Worm (Caenorhabditis elegans) whole organism, young adult: ENCODE data around the gene ZK757.2.

ENCODE experiments used
- B0336.3 ChIP-seq: fragments of 200-800 bp; sonication (Bioruptor generic); IDR thresholded peaks from 2 replicates; pipeline ENCODE4 v1.3.6; 2022; ENCODE audit warnings: missing genetic modification characterization, missing compliant biosample characterization
- C06A6.2 ChIP-seq: fragments of 200-800 bp; sonication (Bioruptor generic); conservative IDR thresholded peaks from 2 replicates; pipeline ENCODE4 v1.3.6; 2022; ENCODE audit warnings: missing genetic modification characterization, missing compliant biosample characterization
- F22D6.2 ChIP-seq: sonication (generic microtip); optimal IDR thresholded peaks from 2 replicates; lab custom pipeline; 2016; ENCODE audit warnings: mild to moderate bottlenecking, missing genetic modification characterization, missing compliant biosample characterization
- F39B2.1 ChIP-seq: fragments of 200-800 bp; sonication (Bioruptor generic); IDR thresholded peaks from 2 replicates; pipeline ENCODE4 v1.3.6; 2022; ENCODE audit warnings: missing genetic modification reagents, missing genetic modification characterization, missing compliant biosample characterization
- F49E8.2 ChIP-seq: sonication (generic microtip); optimal IDR thresholded peaks from 3 replicates; lab custom pipeline; 2017; ENCODE audit warnings: missing genetic modification characterization, mild to moderate bottlenecking, missing compliant biosample characterization, antibody characterized with exemption, moderate library complexity; ENCODE audit not compliant: insufficient read depth
- F55B11.4 ChIP-seq: sonication (generic microtip); optimal IDR thresholded peaks from 2 replicates; lab custom pipeline; 2016; ENCODE audit warnings: missing compliant biosample characterization, missing genetic modification characterization, borderline replicate concordance; ENCODE audit not compliant: insufficient read depth
- F57C9.4 ChIP-seq: sonication (generic microtip); optimal IDR thresholded peaks from 2 replicates; lab custom pipeline; 2017; ENCODE audit warnings: mild to moderate bottlenecking, missing genetic modification characterization, missing compliant biosample characterization
- K11D2.4 ChIP-seq: fragments of 200-800 bp; sonication (Bioruptor generic); IDR thresholded peaks from 2 replicates; pipeline ENCODE4 v1.3.6; 2022; ENCODE audit warnings: missing genetic modification reagents, missing genetic modification characterization, missing compliant biosample characterization
- ama-1 ChIP-seq, 3 experiments: fragments of 150-350 bp in 1 of 3; sonication (generic microtip) in 2 of 3; optimal IDR thresholded peaks; 2 replicates each; lab custom pipeline; 2014 to 2018; ENCODE audit warnings: missing biosample characterization in 2 of 3, missing genetic modification characterization in 2 of 3, missing genetic modification reagents in 2 of 3
- atf-7 ChIP-seq: sonication (generic microtip); optimal IDR thresholded peaks from 2 replicates; lab custom pipeline; 2017; ENCODE audit warnings: mild to moderate bottlenecking, missing genetic modification characterization, missing compliant biosample characterization
- attf-3 ChIP-seq: fragments of 200-800 bp; sonication (Bioruptor generic); conservative IDR thresholded peaks from 2 replicates; pipeline ENCODE4 v1.3.6; 2022; ENCODE audit warnings: missing genetic modification reagents, missing genetic modification characterization, missing compliant biosample characterization
- attf-6 ChIP-seq: fragments of 200-800 bp; sonication (Bioruptor generic); IDR thresholded peaks from 2 replicates; pipeline ENCODE4 v1.3.6; 2022; ENCODE audit warnings: missing genetic modification reagents, missing genetic modification characterization, missing compliant biosample characterization
- cebp-1 ChIP-seq, 2 experiments: fragments of 200-800 bp in 1 of 2; sonication (Bioruptor generic) in 1 of 2; sonication (generic microtip) in 1 of 2; IDR thresholded peaks in 1 of 2; optimal IDR thresholded peaks in 1 of 2; 2 replicates each; pipeline versions ENCODE4 v1.3.6 to Lab custom; 2017 to 2022; ENCODE audit warnings: missing compliant biosample characterization in 2 of 2, missing genetic modification characterization in 2 of 2, mild to moderate bottlenecking in 1 of 2, missing genetic modification reagents in 1 of 2, moderate library complexity in 1 of 2
- ceh-58 ChIP-seq: fragments of 200-800 bp; sonication (Bioruptor generic); IDR thresholded peaks from 2 replicates; pipeline ENCODE4 v1.3.6; 2022; ENCODE audit warnings: missing genetic modification characterization, missing compliant biosample characterization
- ceh-91 ChIP-seq: fragments of 200-800 bp; sonication (Bioruptor generic); IDR thresholded peaks from 2 replicates; pipeline ENCODE4 v1.3.6; 2022; ENCODE audit warnings: missing genetic modification reagents, missing genetic modification characterization, missing compliant biosample characterization
- chd-7 ChIP-seq: sonication (generic microtip); optimal IDR thresholded peaks from 2 replicates; lab custom pipeline; 2016; ENCODE audit warnings: mild to moderate bottlenecking, missing genetic modification characterization, moderate library complexity, missing compliant biosample characterization
- die-1 ChIP-seq: sonication (generic microtip); optimal IDR thresholded peaks from 2 replicates; lab custom pipeline; 2016; ENCODE audit warnings: missing genotype, mild to moderate bottlenecking, missing genetic modification characterization, missing compliant biosample characterization
- dpff-1 ChIP-seq: sonication (generic microtip); optimal IDR thresholded peaks from 2 replicates; lab custom pipeline; 2017; ENCODE audit warnings: mild to moderate bottlenecking, missing genetic modification characterization, missing compliant biosample characterization
- egrh-3 ChIP-seq: fragments of 200-800 bp; sonication (Bioruptor generic); IDR thresholded peaks from 2 replicates; pipeline ENCODE4 v1.3.6; 2022; ENCODE audit warnings: missing genetic modification reagents, missing genetic modification characterization, missing compliant biosample characterization
- ekl-4 ChIP-seq: fragments of 200-800 bp; sonication (Bioruptor generic); IDR thresholded peaks from 2 replicates; pipeline ENCODE4 v1.3.6; 2022; ENCODE audit warnings: missing genetic modification reagents, missing genetic modification characterization, missing compliant biosample characterization
- hmg-1.2 ChIP-seq: fragments of 200-800 bp; sonication (Bioruptor generic); IDR thresholded peaks from 2 replicates; pipeline ENCODE4 v1.3.6; 2022; ENCODE audit warnings: missing genetic modification reagents, missing genetic modification characterization, missing compliant biosample characterization
- lin-26 ChIP-seq: fragments of 200-800 bp; sonication (Bioruptor generic); IDR thresholded peaks from 2 replicates; pipeline ENCODE4 v1.3.6; 2022; ENCODE audit warnings: missing genetic modification reagents, missing genetic modification characterization, missing compliant biosample characterization
- lin-40 ChIP-seq: sonication (generic microtip); optimal IDR thresholded peaks from 2 replicates; lab custom pipeline; 2016; ENCODE audit warnings: missing genetic modification characterization, mild to moderate bottlenecking, missing compliant biosample characterization, missing genotype, missing genetic modification reagents
- lin-54 ChIP-seq: fragments of 200-800 bp; sonication (Bioruptor generic); optimal IDR thresholded peaks from 2 replicates; lab custom pipeline; 2018; ENCODE audit warnings: mild to moderate bottlenecking, missing genetic modification characterization, missing compliant biosample characterization
- lsy-27 ChIP-seq: sonication (generic microtip); optimal IDR thresholded peaks from 2 replicates; lab custom pipeline; 2017; ENCODE audit warnings: missing genetic modification characterization, mild to moderate bottlenecking, missing compliant biosample characterization, antibody characterized with exemption, missing genotype, borderline replicate concordance; ENCODE audit not compliant: insufficient read depth
- madf-10 ChIP-seq: sonication (generic microtip); optimal IDR thresholded peaks from 2 replicates; lab custom pipeline; 2016; ENCODE audit warnings: mild to moderate bottlenecking, missing genetic modification characterization, missing compliant biosample characterization
- madf-8 ChIP-seq: fragments of 200-800 bp; sonication (Bioruptor generic); conservative IDR thresholded peaks from 2 replicates; pipeline ENCODE4 v1.3.6; 2022; ENCODE audit warnings: missing genetic modification reagents, missing genetic modification characterization, missing compliant biosample characterization
- mel-28 ChIP-seq: sonication (generic microtip); optimal IDR thresholded peaks from 2 replicates; lab custom pipeline; 2016; ENCODE audit warnings: borderline replicate concordance, mild to moderate bottlenecking, missing genetic modification characterization, missing compliant biosample characterization
- mes-4 ChIP-seq: sonication (generic microtip); optimal IDR thresholded peaks from 2 replicates; lab custom pipeline; 2016; ENCODE audit warnings: missing genotype, missing genetic modification characterization, missing compliant biosample characterization
- mxl-1 ChIP-seq: sonication (generic microtip); optimal IDR thresholded peaks from 2 replicates; lab custom pipeline; 2016; ENCODE audit warnings: missing genetic modification characterization, missing compliant biosample characterization
- nfya-1 ChIP-seq: sonication (generic microtip); optimal IDR thresholded peaks from 2 replicates; lab custom pipeline; 2017; ENCODE audit warnings: antibody characterized with exemption, missing compliant biosample characterization, missing genetic modification characterization, borderline replicate concordance; ENCODE audit not compliant: insufficient read depth
- nhr-179 ChIP-seq: sonication (generic microtip); optimal IDR thresholded peaks from 2 replicates; lab custom pipeline; 2016; ENCODE audit warnings: mild to moderate bottlenecking, missing genetic modification characterization, missing compliant biosample characterization
- nhr-90 ChIP-seq: sonication (generic microtip); optimal IDR thresholded peaks from 2 replicates; lab custom pipeline; 2016; ENCODE audit warnings: missing genotype, mild to moderate bottlenecking, missing genetic modification characterization, missing compliant biosample characterization
- rcor-1 ChIP-seq: fragments of 200-800 bp; sonication (Bioruptor generic); IDR thresholded peaks from 2 replicates; pipeline ENCODE4 v1.3.6; 2022; ENCODE audit warnings: missing genetic modification reagents, missing genetic modification characterization, missing compliant biosample characterization
- rec-8 ChIP-seq, 2 experiments: sonication (generic microtip); optimal IDR thresholded peaks; 2 replicates each; lab custom pipeline; 2016; ENCODE audit warnings: mild to moderate bottlenecking in 2 of 2, missing genetic modification characterization in 2 of 2, missing genetic modification reagents in 2 of 2, missing genotype in 2 of 2, missing biosample characterization in 1 of 2, missing compliant biosample characterization in 1 of 2, moderate library complexity in 1 of 2
- repo-1 ChIP-seq: sonication (generic microtip); optimal IDR thresholded peaks from 2 replicates; lab custom pipeline; 2017; ENCODE audit warnings: mild to moderate bottlenecking, missing genetic modification characterization, missing compliant biosample characterization
- snpc-1.1 ChIP-seq: sonication (generic microtip); optimal IDR thresholded peaks from 2 replicates; lab custom pipeline; 2017; ENCODE audit warnings: missing genetic modification characterization, mild to moderate bottlenecking, missing compliant biosample characterization, antibody characterized with exemption, moderate library complexity, missing genotype, missing genetic modification reagents; ENCODE audit not compliant: insufficient read depth
- snpc-1.3 ChIP-seq: sonication (generic microtip); optimal IDR thresholded peaks from 2 replicates; lab custom pipeline; 2017; ENCODE audit warnings: missing genetic modification characterization, mild to moderate bottlenecking, missing compliant biosample characterization, antibody characterized with exemption, moderate library complexity, missing genotype, missing genetic modification reagents; ENCODE audit not compliant: insufficient read depth
- snpc-3.4 ChIP-seq: sonication (generic microtip); optimal IDR thresholded peaks from 2 replicates; lab custom pipeline; 2017; ENCODE audit warnings: missing genetic modification characterization, mild to moderate bottlenecking, missing compliant biosample characterization, antibody characterized with exemption, moderate library complexity, missing genotype, missing genetic modification reagents
- sptf-2 ChIP-seq: fragments of 200-800 bp; sonication (Bioruptor generic); optimal IDR thresholded peaks from 2 replicates; lab custom pipeline; 2018; ENCODE audit warnings: mild to moderate bottlenecking, missing genetic modification characterization, missing compliant biosample characterization
- tbx-9 ChIP-seq: sonication (generic microtip); optimal IDR thresholded peaks from 2 replicates; lab custom pipeline; 2016; ENCODE audit warnings: borderline replicate concordance, missing genetic modification characterization, inconsistent platforms, missing compliant biosample characterization
- xnd-1 ChIP-seq: sonication (generic microtip); optimal IDR thresholded peaks from 2 replicates; lab custom pipeline; 2016; ENCODE audit warnings: missing genotype, missing genetic modification reagents, missing genetic modification characterization, missing compliant biosample characterization
- ztf-28 ChIP-seq: fragments of 200-800 bp; sonication (Bioruptor generic); IDR thresholded peaks from 2 replicates; pipeline ENCODE4 v1.3.6; 2022; ENCODE audit warnings: missing genetic modification reagents, missing genetic modification characterization, missing compliant biosample characterization
- ztf-3 ChIP-seq: fragments of 200-800 bp; sonication (Bioruptor generic); optimal IDR thresholded peaks from 2 replicates; lab custom pipeline; 2018; ENCODE audit warnings: mild to moderate bottlenecking, missing genetic modification characterization, missing compliant biosample characterization

The ZK757.2 gene

DNA sequence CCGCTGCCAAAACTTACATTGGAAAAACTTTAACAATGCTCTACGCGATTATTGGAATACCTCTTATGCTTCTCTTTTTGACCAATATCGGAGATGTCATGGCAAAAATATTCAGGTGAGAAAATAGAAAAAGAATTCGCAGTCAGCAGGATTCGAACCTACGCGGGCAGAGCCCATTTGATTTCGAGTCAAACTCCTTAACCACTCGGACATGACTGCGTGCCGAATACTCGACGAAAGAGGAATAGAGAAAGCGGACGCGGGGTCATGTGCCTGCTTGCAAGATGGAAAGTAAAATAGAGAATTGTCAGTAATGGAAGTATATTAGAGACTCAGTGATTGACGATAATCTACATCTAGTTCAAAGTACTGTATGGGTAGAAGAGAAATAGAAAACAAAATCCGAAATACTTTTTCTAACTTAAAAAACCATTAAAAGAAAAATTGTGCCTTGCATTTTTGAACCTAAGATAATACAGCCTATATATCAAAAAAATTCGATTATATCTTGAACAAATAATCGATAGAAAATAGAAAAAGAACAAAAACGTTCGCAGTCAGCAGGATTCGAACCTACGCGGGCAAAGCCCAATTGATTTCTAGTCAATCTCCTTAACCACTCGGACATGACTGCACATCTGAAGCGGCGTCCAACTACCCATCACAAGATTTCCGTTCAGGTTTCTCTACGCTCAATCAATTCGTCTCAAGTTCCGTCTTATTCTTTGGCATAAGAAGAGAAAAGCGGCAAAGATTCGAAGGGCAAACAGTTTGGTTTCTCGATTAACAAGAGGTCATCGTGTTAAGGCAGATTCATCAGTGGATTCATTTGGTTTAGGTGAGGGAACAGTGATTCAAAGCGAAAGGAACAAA, 17.0 kb downstream of the ZK757.2 start (continued):
- TF ChIP-seq chd-7 (peak; percentile 74), nfya-1 (tag; lab: Kevin White, UChicago) (no peak), attf-6 (GFP tag; lab: Robert Waterston, UW) (no peak), nhr-179 (no peak), ztf-3 (GFP tag; lab: Kevin White, UChicago) (no peak), madf-8 (GFP tag; lab: Robert Waterston, UW) (no peak; the same call in 1 of the 2 replicates), F57C9.4 (no peak), hmg-1.2 (peak; percentile 78), lsy-27 (no peak), madf-10 (peak; percentile 56), atf-7 (tag; lab: Kevin White, UChicago) (peak; percentile 36), snpc-1.3 (tag; lab: Kevin White, UChicago) (peak; percentile 53), mes-4 (tag; lab: Kevin White, UChicago) (peak; percentile 15), F39B2.1 (GFP tag; lab: Robert Waterston, UW) (0 out of 2 replicates have a peak, but pooled peaks have one; percentile 29), repo-1 (tag; lab: Kevin White, UChicago) (no peak), snpc-1.1 (tag; lab: Kevin White, UChicago) (no peak), ceh-91 (no peak), dpff-1 (no peak), rcor-1 (peak; percentile 81), cebp-1 (GFP tag; IDR thresholded peaks at IDR 0.05; lab: Robert Waterston, UW) (no peak; the same call in 1 of the 2 replicates), cebp-1 (tag; optimal IDR thresholded peaks at IDR 0.05; lab: Kevin White, UChicago) (peak; percentile 66), lin-40 (peak; percentile 64), F49E8.2 (tag; lab: Kevin White, UChicago) (no peak), sptf-2 (GFP tag; lab: Kevin White, UChicago) (no peak), K11D2.4 (GFP tag; lab: Robert Waterston, UW) (no peak), F22D6.2 (no peak), nhr-90 (peak; percentile 78), lin-54 (peak; percentile 67), ztf-28 (GFP tag; lab: Robert Waterston, UW) (no peak), mxl-1 (tag; lab: Kevin White, UChicago) (peak; percentile 43), lin-26 (peak; percentile 93), attf-3 (GFP tag; lab: Robert Waterston, UW) (0 out of 2 replicates have a peak, but pooled peaks have one; percentile 37), egrh-3 (GFP tag; lab: Robert Waterston, UW) (no peak), snpc-3.4 (tag; lab: Kevin White, UChicago) (peak; percentile 54), mel-28 (tag; lab: Kevin White, UChicago) (peak; percentile 10), ama-1 (optimal IDR thresholded peaks at IDR 0.05; lab: Kevin White, UChicago) (no peak), ama-1 (GFP tag; optimal IDR thresholded peaks at IDR 0.05; lab: Kevin White, UChicago) (peak in 1 of 2 experiments; percentile 63), F55B11.4 (tag; lab: Kevin White, UChicago) (no peak), tbx-9 (tag; lab: Kevin White, UChicago) (no peak), C06A6.2 (GFP tag; lab: Robert Waterston, UW) (no peak), xnd-1 (no peak), ekl-4 (GFP tag; lab: Robert Waterston, UW) (peak; percentile 61), rec-8 (tag; optimal IDR thresholded peaks at IDR 0.05; lab: Kevin White, UChicago) (peak; percentile 61 to 73), B0336.3 (peak; percentile 79), die-1 (peak; percentile 86), ceh-58 (GFP tag; lab: Robert Waterston, UW) (no peak)
